Worm (Caenorhabditis elegans) whole organism, young adult: ENCODE measurements around the gene air-1.

Experiments
- Y67H2A.10 ChIP-seq: fragments of 200-800 bp; sonication (Bioruptor generic); conservative IDR thresholded peaks from 2 replicates; pipeline ENCODE4 v1.3.6; 2022; ENCODE audit warnings: missing genetic modification reagents, missing genetic modification characterization, missing compliant biosample characterization
- ceh-91 ChIP-seq: fragments of 200-800 bp; sonication (Bioruptor generic); IDR thresholded peaks from 2 replicates; pipeline ENCODE4 v1.3.6; 2022; ENCODE audit warnings: missing genetic modification reagents, missing genetic modification characterization, missing compliant biosample characterization
- egl-44 ChIP-seq: fragments of 200-800 bp; sonication (Bioruptor generic); IDR thresholded peaks from 2 replicates; pipeline ENCODE4 v1.3.6; 2022; ENCODE audit warnings: missing genetic modification reagents, missing genetic modification characterization, missing compliant biosample characterization
- madf-6 ChIP-seq: fragments of 200-800 bp; sonication (Bioruptor generic); IDR thresholded peaks from 2 replicates; pipeline ENCODE4 v1.3.6; 2022; ENCODE audit warnings: missing genetic modification reagents, missing genetic modification characterization, missing compliant biosample characterization
- nfyb-1 ChIP-seq: fragments of 200-800 bp; sonication (Bioruptor generic); IDR thresholded peaks from 2 replicates; pipeline ENCODE4 v1.3.6; 2022; ENCODE audit warnings: missing genetic modification reagents, missing genetic modification characterization, missing compliant biosample characterization

DNA sequence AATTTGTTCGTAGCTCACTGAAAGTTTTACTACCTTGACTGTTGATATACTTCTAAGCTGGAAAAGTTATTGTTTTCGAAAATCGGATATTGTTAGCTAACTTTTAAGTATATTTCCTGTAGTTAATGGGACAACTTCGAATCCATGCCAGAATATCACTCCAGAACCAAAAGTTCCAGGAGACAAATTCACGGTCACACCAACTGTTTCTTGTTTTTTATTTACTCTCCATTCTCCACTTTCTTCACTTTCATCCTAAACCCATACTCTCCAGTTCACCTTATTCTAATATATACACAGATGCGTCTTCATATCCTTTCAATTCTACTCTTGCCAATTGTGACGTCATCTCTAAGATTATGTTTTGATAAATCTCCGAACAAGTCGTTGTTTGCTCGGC lies 37.7 kb downstream of the air-1 start, which contains the start of gene C16D9.1:
- TF ChIP-seq Y67H2A.10 (GFP tag; lab: Robert Waterston, UW) (no peak), ceh-91 (no peak), madf-6 (GFP tag; lab: Robert Waterston, UW) (no peak), egl-44 (GFP tag; lab: Robert Waterston, UW) (no peak), nfyb-1 (GFP tag; lab: Robert Waterston, UW) (no peak)
